Worm (Caenorhabditis elegans) whole organism, late embryonic: Measurements from ENCODE around the gene srg-6.

Experiments
- T23F11.4 ChIP-seq: fragments of 200-800 bp; sonication (Bioruptor generic); optimal IDR thresholded peaks from 2 replicates; lab custom pipeline; 2018; ENCODE audit warnings: mild to moderate bottlenecking, missing genetic modification characterization, missing compliant biosample characterization
- ama-1 ChIP-seq: fragments of 150-350 bp; optimal IDR thresholded peaks from 2 replicates; lab custom pipeline; 2014
- ceh-34 ChIP-seq: sonication (generic microtip); optimal IDR thresholded peaks from 2 replicates; lab custom pipeline; 2016; ENCODE audit warnings: mild to moderate bottlenecking, missing genetic modification characterization, missing compliant biosample characterization
- fax-1 ChIP-seq: sonication (generic microtip); optimal IDR thresholded peaks from 2 replicates; lab custom pipeline; 2016; ENCODE audit warnings: missing genotype, missing genetic modification characterization, missing compliant biosample characterization
- fkh-10 ChIP-seq: fragments of 150-350 bp; optimal IDR thresholded peaks from 2 replicates; lab custom pipeline; 2014; ENCODE audit warnings: missing biosample characterization, missing genetic modification reagents, missing genetic modification characterization
- pha-4 ChIP-seq: fragments of 150-350 bp; optimal IDR thresholded peaks from 2 replicates; lab custom pipeline; 2018; ENCODE audit warnings: missing biosample characterization, missing genetic modification reagents, missing genetic modification characterization
- pros-1 ChIP-seq: fragments of 150-350 bp; optimal IDR thresholded peaks from 2 replicates; lab custom pipeline; 2014; ENCODE audit warnings: missing biosample characterization, missing genetic modification reagents, missing genetic modification characterization
- syd-9 ChIP-seq: sonication (generic microtip); optimal IDR thresholded peaks from 2 replicates; lab custom pipeline; 2016; ENCODE audit warnings: mild to moderate bottlenecking, missing genetic modification characterization, moderate library complexity, missing compliant biosample characterization
- unc-86 ChIP-seq: sonication (generic microtip); optimal IDR thresholded peaks from 2 replicates; lab custom pipeline; 2016; ENCODE audit warnings: missing genetic modification characterization, missing compliant biosample characterization
- ztf-16 ChIP-seq: sonication (generic microtip); optimal IDR thresholded peaks from 2 replicates; lab custom pipeline; 2017; ENCODE audit warnings: missing genetic modification characterization, missing compliant biosample characterization

DNA sequence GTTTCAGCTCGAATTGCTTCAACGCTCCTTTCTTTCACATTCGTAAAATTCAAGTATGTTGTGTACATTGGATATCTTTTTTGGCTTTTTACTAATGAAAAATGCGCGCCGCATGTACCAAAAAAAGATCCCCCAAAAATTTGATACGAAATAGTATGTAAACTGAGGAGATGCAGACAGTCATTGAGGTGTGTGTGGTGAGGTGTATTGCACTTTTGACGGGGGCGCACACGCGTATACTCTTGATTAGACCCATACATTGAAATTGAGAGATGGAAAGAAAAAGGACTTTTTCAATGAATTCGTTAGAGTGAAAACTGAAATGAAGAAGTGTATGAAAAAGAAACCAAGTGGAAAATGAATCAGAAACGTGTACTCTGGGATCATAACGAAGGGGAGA lies 44.4 kb downstream of the srg-6 start:
- TF ChIP-seq fkh-10 (GFP tag; lab: Kevin White, UChicago) = no peak
- no peak for TF ChIP-seq syd-9 (tag; lab: Kevin White, UChicago)
- TF ChIP-seq ama-1 (lab: Kevin White, UChicago) = no peak
- TF ChIP-seq unc-86 = no peak
- no peak for TF ChIP-seq fax-1 (tag; lab: Kevin White, UChicago)
- no peak for TF ChIP-seq pha-4 (tag; lab: Kevin White, UChicago)
- TF ChIP-seq ceh-34 = no peak
- TF ChIP-seq T23F11.4 = no peak
- TF ChIP-seq pros-1 (tag; lab: Kevin White, UChicago) = no peak
- TF ChIP-seq ztf-16 (tag; lab: Kevin White, UChicago) = no peak
